Worm (Caenorhabditis elegans) whole organism, L1 larva: ENCODE measurements around the gene C03G6.6.

Source experiments
- C04F5.9 ChIP-seq: sonication (generic microtip); optimal IDR thresholded peaks from 2 replicates; lab custom pipeline; 2016; ENCODE audit warnings: missing genetic modification characterization, missing compliant biosample characterization
- F16B12.6 ChIP-seq: fragments of 150-350 bp; optimal IDR thresholded peaks from 2 replicates; lab custom pipeline; 2014; ENCODE audit warnings: missing biosample characterization, missing genetic modification characterization
- aha-1 ChIP-seq: fragments of 150-350 bp; optimal IDR thresholded peaks from 2 replicates; lab custom pipeline; 2014; ENCODE audit warnings: missing biosample characterization, missing genetic modification characterization
- ceh-88 ChIP-seq: fragments of 200-800 bp; sonication (Bioruptor generic); IDR thresholded peaks from 2 replicates; pipeline ENCODE4 v1.3.6; 2022; ENCODE audit warnings: missing genetic modification characterization, missing compliant biosample characterization
- ces-1 ChIP-seq: fragments of 150-350 bp; optimal IDR thresholded peaks from 2 replicates; lab custom pipeline; 2014; ENCODE audit warnings: missing biosample characterization, missing genetic modification reagents, missing genetic modification characterization
- efl-1 ChIP-seq, 4 experiments: fragments of 150-350 bp; optimal IDR thresholded peaks in 3 of 4; peaks in 1 of 4; 1 replicate in 1 of 4; 2 replicates in 3 of 4; lab custom pipeline; 2014; ENCODE audit warnings: missing biosample characterization in 2 of 4, missing genetic modification characterization in 2 of 4, missing genetic modification reagents in 2 of 4
- egl-13 ChIP-seq: sonication (generic microtip); optimal IDR thresholded peaks from 2 replicates; lab custom pipeline; 2016; ENCODE audit warnings: missing genotype, missing genetic modification reagents, missing genetic modification characterization, missing compliant biosample characterization
- elt-3 ChIP-seq, 6 experiments: fragments of 150-350 bp in 1 of 6; sonication (generic microtip); optimal IDR thresholded peaks; 2 replicates each; lab custom pipeline; 2017 to 2018; ENCODE audit warnings: missing biosample characterization in 6 of 6, missing genetic modification characterization in 6 of 6, inconsistent platforms in 1 of 6
- fkh-10 ChIP-seq: sonication (generic microtip); optimal IDR thresholded peaks from 2 replicates; lab custom pipeline; 2017; ENCODE audit warnings: missing biosample characterization, missing genetic modification reagents, missing genetic modification characterization
- fkh-4 ChIP-seq: sonication (generic microtip); optimal IDR thresholded peaks from 2 replicates; lab custom pipeline; 2016; ENCODE audit warnings: missing compliant biosample characterization, missing genetic modification characterization, borderline replicate concordance
- fkh-8 ChIP-seq: sonication (generic microtip); optimal IDR thresholded peaks from 2 replicates; lab custom pipeline; 2016; ENCODE audit warnings: mild to moderate bottlenecking, missing genetic modification characterization, missing compliant biosample characterization
- fos-1 ChIP-seq: fragments of 150-350 bp; optimal IDR thresholded peaks from 2 replicates; lab custom pipeline; 2014; ENCODE audit warnings: missing biosample characterization, missing genetic modification characterization
- hpl-2 ChIP-seq: fragments of 150-350 bp; optimal IDR thresholded peaks from 2 replicates; lab custom pipeline; 2014; ENCODE audit warnings: missing biosample characterization, missing genetic modification reagents, missing genetic modification characterization
- irx-1 ChIP-seq: sonication (generic microtip); optimal IDR thresholded peaks from 2 replicates; lab custom pipeline; 2016; ENCODE audit warnings: missing genetic modification characterization, missing compliant biosample characterization
- isw-1 ChIP-seq: fragments of 200-800 bp; sonication (Bioruptor generic); IDR thresholded peaks from 2 replicates; pipeline ENCODE4 v1.3.6; 2022; ENCODE audit warnings: missing genetic modification characterization, missing compliant biosample characterization
- lin-35 ChIP-seq, 2 experiments: fragments of 150-350 bp; optimal IDR thresholded peaks; 2 replicates each; lab custom pipeline; 2014; ENCODE audit warnings: missing biosample characterization in 2 of 2, missing genetic modification characterization in 2 of 2, missing genetic modification reagents in 2 of 2
- lin-39 ChIP-seq: fragments of 150-350 bp; optimal IDR thresholded peaks from 2 replicates; lab custom pipeline; 2014; ENCODE audit warnings: missing biosample characterization, missing genetic modification reagents, missing genetic modification characterization
- lir-3 ChIP-seq: sonication (generic microtip); optimal IDR thresholded peaks from 2 replicates; lab custom pipeline; 2016; ENCODE audit warnings: mild to moderate bottlenecking, missing genetic modification characterization, moderate library complexity, missing compliant biosample characterization; ENCODE audit not compliant: poor library complexity
- mep-1 ChIP-seq: fragments of 150-350 bp; optimal IDR thresholded peaks from 2 replicates; lab custom pipeline; 2014; ENCODE audit warnings: missing biosample characterization, missing genetic modification characterization
- nhr-11 ChIP-seq: fragments of 150-350 bp; optimal IDR thresholded peaks from 2 replicates; lab custom pipeline; 2014; ENCODE audit warnings: missing biosample characterization, missing genetic modification characterization
- nhr-19 ChIP-seq: fragments of 200-800 bp; sonication (Bioruptor generic); conservative IDR thresholded peaks from 2 replicates; pipeline ENCODE4 v1.3.6; 2022; ENCODE audit warnings: missing genetic modification characterization, missing compliant biosample characterization
- nhr-28 ChIP-seq: fragments of 150-350 bp; optimal IDR thresholded peaks from 2 replicates; lab custom pipeline; 2014; ENCODE audit warnings: missing biosample characterization, missing genetic modification characterization
- nhr-47 ChIP-seq: sonication (generic microtip); optimal IDR thresholded peaks from 2 replicates; lab custom pipeline; 2016; ENCODE audit warnings: mild to moderate bottlenecking, missing genetic modification characterization, moderate library complexity, missing compliant biosample characterization
- nhr-85 ChIP-seq: sonication (generic microtip); peaks from one replicate; lab custom pipeline; 2016; ENCODE audit warnings: missing genetic modification characterization, inconsistent platforms, missing compliant biosample characterization
- pax-3 ChIP-seq: fragments of 200-800 bp; sonication (Bioruptor generic); optimal IDR thresholded peaks from 2 replicates; lab custom pipeline; 2018; ENCODE audit warnings: mild to moderate bottlenecking, missing genetic modification characterization, moderate library complexity, missing compliant biosample characterization
- pqm-1 ChIP-seq: sonication (generic microtip); optimal IDR thresholded peaks from 3 replicates; lab custom pipeline; 2017; ENCODE audit warnings: missing biosample characterization, missing genetic modification characterization
- rnt-1 ChIP-seq: sonication (generic microtip); optimal IDR thresholded peaks from 2 replicates; lab custom pipeline; 2016; ENCODE audit warnings: mild to moderate bottlenecking, missing genetic modification characterization, moderate library complexity, missing compliant biosample characterization
- skn-1 ChIP-seq: fragments of 150-350 bp; optimal IDR thresholded peaks from 2 replicates; lab custom pipeline; 2014; ENCODE audit warnings: missing biosample characterization, missing genetic modification characterization
- sptf-1 ChIP-seq: fragments of 150-350 bp; optimal IDR thresholded peaks from 2 replicates; lab custom pipeline; 2014; ENCODE audit warnings: missing biosample characterization, missing genetic modification characterization
- unc-86 ChIP-seq: sonication (generic microtip); optimal IDR thresholded peaks from 2 replicates; lab custom pipeline; 2016; ENCODE audit warnings: missing genetic modification characterization, missing compliant biosample characterization
- unc-98 ChIP-seq: fragments of 200-800 bp; sonication (Bioruptor generic); IDR thresholded peaks from 2 replicates; pipeline ENCODE4 v1.3.6; 2022; ENCODE audit warnings: missing genetic modification characterization, missing compliant biosample characterization
- zag-1 ChIP-seq: fragments of 150-350 bp; optimal IDR thresholded peaks from 2 replicates; lab custom pipeline; 2014; ENCODE audit warnings: missing biosample characterization, missing genetic modification characterization

C03G6.6 gene

DNA sequence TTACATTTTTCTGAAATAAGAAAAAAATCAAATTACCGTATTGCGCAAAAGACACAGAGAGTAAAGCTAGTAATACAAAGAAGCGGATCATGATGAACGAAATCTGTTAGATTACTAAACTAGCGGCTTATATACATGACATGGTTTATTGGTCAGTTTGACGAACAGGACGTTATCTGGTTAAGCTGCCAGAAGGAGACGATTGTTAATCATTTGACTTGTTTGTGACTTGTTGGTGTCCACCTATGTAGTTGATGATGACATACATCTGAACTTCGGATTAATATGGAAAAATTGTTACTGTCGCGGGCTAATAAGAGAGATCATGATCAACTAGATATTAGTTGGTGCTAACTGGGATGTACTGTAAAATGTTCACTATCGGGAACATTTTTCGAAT, 42.9 kb downstream of the C03G6.6 start, which contains the start of gene cnc-9:
cnc-9 (minus strand) TSS at position 101 of the 400 bp plus-strand sequence.
- no peak for TF ChIP-seq efl-1 (optimal IDR thresholded peaks at IDR 0.05; lab: Kevin White, UChicago)
- TF ChIP-seq efl-1 (GFP tag; optimal IDR thresholded peaks at IDR 0.05 in 1 of 2; lab: Kevin White, UChicago): peak in 1 of 2 experiments; percentile 4
- TF ChIP-seq fkh-4 (tag; lab: Kevin White, UChicago): no peak
- TF ChIP-seq, all 84 proteins: peak for 1

DNA sequence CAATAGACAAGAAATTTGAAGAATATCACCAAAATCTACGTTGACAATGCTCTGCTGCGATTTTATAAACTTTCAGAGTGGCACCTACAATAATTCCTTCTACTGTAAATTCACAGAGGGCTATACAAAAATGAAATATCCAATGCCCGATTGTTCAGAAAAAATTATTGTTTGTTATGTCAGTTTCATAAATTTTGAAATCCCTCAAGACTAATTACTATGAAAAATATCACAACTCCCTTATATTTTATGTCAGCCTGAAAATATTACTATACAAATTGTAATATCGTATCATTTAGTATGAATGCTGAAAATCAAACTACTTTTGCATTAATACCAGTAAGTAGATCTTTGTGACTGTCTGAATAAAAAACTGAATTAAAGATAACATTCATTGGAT, 43.4 kb downstream of the C03G6.6 start, which contains the start of gene srx-60:
srx-60 (plus strand) TSS at position 301 of the 400 bp plus-strand sequence.
- TF ChIP-seq hpl-2: no peak
- no peak for TF ChIP-seq nhr-85 (tag; lab: Kevin White, UChicago)
- no peak for TF ChIP-seq nhr-11 (tag; lab: Kevin White, UChicago)
- no peak for TF ChIP-seq pax-3
- no peak for TF ChIP-seq lir-3 (tag; lab: Kevin White, UChicago)
- TF ChIP-seq irx-1 (tag; lab: Kevin White, UChicago): no peak
- no peak for TF ChIP-seq ceh-88 (GFP tag; lab: Robert Waterston, UW)
- no peak for TF ChIP-seq nhr-47 (tag; lab: Kevin White, UChicago)
- TF ChIP-seq elt-3 (tag; optimal IDR thresholded peaks at IDR 0.05; lab: Kevin White, UChicago): no peak
- no peak for TF ChIP-seq nhr-28 (tag; lab: Kevin White, UChicago)

DNA sequence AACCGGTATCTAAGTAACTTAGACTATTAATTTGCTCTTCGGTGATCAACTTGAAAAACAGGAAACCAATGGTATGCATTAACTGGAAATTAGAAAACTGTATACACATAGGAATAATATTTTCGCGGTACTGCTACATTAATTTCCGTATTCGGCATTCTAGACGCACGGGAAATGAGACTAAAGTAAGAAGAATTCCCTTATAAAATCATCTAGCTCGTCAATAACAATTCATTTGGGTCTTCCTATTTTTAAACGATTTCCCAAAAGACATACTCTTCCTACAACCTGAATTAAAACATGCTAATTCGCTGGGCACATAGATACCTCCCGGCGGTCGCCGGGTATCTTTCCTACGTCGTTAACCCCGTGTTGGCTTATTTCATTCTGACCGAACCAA, 45.1 kb downstream of the C03G6.6 start, which contains the start of gene srj-13:
srj-13 (plus strand) TSS at position 301 of the 400 bp plus-strand sequence.
- TF ChIP-seq hpl-2 (no peak), aha-1 (tag; lab: Kevin White, UChicago) (no peak), C04F5.9 (tag; lab: Kevin White, UChicago) (no peak), lin-35 (GFP tag; optimal IDR thresholded peaks at IDR 0.05; lab: Kevin White, UChicago) (no peak), egl-13 (tag; lab: Kevin White, UChicago) (no peak), lir-3 (tag; lab: Kevin White, UChicago) (no peak), skn-1 (tag; lab: Kevin White, UChicago) (no peak), unc-98 (GFP tag; lab: Robert Waterston, UW) (no peak), nhr-19 (GFP tag; lab: Robert Waterston, UW) (no peak), fkh-8 (no peak), ces-1 (GFP tag; lab: Kevin White, UChicago) (no peak)

DNA sequence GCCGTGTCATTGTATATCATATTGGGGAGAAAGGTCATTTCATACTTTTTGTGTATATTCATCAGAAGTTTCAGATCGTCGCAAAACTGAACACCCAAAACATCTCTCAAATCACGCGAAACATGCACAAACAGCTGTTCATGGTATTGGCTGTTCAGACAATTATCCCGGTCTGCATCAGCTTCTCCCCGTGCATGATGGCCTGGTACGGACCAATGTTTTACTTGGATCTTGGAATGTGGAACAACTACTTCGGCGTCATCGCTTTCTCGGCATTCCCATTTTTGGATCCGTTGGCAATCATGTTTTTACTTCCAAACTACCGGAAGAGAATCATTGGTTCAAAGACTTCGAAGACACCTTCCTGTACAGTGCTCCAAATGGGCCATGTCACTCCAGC, 46.3 kb downstream of the C03G6.6 start:
- no peak for TF ChIP-seq lin-39 (tag; lab: Kevin White, UChicago)
- TF ChIP-seq nhr-19 (GFP tag; lab: Robert Waterston, UW): no peak
- TF ChIP-seq efl-1 (optimal IDR thresholded peaks at IDR 0.05; lab: Kevin White, UChicago): no peak
- no peak for TF ChIP-seq efl-1 (GFP tag; optimal IDR thresholded peaks at IDR 0.05 in 1 of 2; lab: Kevin White, UChicago)

DNA sequence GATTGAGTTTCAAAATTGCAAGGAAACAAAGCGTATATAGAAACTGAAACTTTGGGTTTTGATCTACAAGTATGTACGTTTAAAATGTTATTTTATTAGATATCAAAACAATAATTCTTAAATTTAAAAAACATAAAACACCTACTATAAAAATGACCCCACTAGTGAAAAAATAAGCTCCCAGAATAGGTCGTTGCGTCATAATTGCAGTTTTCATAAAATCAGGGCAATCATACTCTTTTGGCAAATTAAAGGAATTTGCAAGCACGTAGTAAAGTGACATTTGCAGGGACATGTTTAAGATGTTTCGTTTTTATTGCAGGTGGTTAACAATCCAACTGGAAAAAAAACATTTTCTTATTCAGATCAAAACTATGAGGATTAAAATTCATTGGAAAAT, 51.3 kb downstream of the C03G6.6 start, which contains the start of gene srt-6:
srt-6 (minus strand) TSS at position 295 of the 400 bp plus-strand sequence.
- TF ChIP-seq rnt-1 (tag; lab: Kevin White, UChicago) (no peak), mep-1 (tag; lab: Kevin White, UChicago) (no peak), zag-1 (tag; lab: Kevin White, UChicago) (no peak), unc-86 (tag; lab: Kevin White, UChicago) (no peak), fkh-10 (GFP tag; lab: Kevin White, UChicago) (no peak), isw-1 (GFP tag; lab: Robert Waterston, UW) (no peak), sptf-1 (tag; lab: Kevin White, UChicago) (no peak), pax-3 (no peak), elt-3 (tag; optimal IDR thresholded peaks at IDR 0.05; lab: Kevin White, UChicago) (no peak), efl-1 (optimal IDR thresholded peaks at IDR 0.05; lab: Kevin White, UChicago) (no peak), efl-1 (GFP tag; optimal IDR thresholded peaks at IDR 0.05 in 1 of 2; lab: Kevin White, UChicago) (no peak), pqm-1 (tag; lab: Kevin White, UChicago) (no peak), F16B12.6 (tag; lab: Kevin White, UChicago) (no peak), fos-1 (tag; lab: Kevin White, UChicago) (no peak)
